Worm (Caenorhabditis elegans) whole organism, midembryonic: ENCODE data around the gene C23H3.5.

Source experiments
- T22C8.4 ChIP-seq: fragments of 200-800 bp; sonication (Bioruptor generic); IDR thresholded peaks from 2 replicates; pipeline ENCODE4 v1.3.6; 2022; ENCODE audit warnings: missing genetic modification characterization, missing compliant biosample characterization
- cog-1 ChIP-seq: sonication (generic microtip); optimal IDR thresholded peaks from 2 replicates; lab custom pipeline; 2016; ENCODE audit warnings: missing genetic modification characterization, missing compliant biosample characterization
- flt-1 ChIP-seq: fragments of 200-800 bp; sonication (Bioruptor generic); IDR thresholded peaks from 2 replicates; pipeline ENCODE4 v1.3.6; 2022; ENCODE audit warnings: missing genetic modification characterization, missing compliant biosample characterization
- klf-2 ChIP-seq: fragments of 200-800 bp; sonication (Bioruptor generic); conservative IDR thresholded peaks from 2 replicates; pipeline ENCODE4 v1.3.6; 2022; ENCODE audit warnings: missing genetic modification reagents, missing genetic modification characterization, missing compliant biosample characterization
- med-1 ChIP-seq: sonication (generic microtip); optimal IDR thresholded peaks from 2 replicates; lab custom pipeline; 2017; ENCODE audit warnings: missing genetic modification characterization, mild to moderate bottlenecking, missing compliant biosample characterization, antibody characterized with exemption, missing genetic modification reagents; ENCODE audit not compliant: insufficient read depth
- ref-1 ChIP-seq: fragments of 200-800 bp; sonication (Bioruptor generic); conservative IDR thresholded peaks from 2 replicates; pipeline ENCODE4 v1.3.6; 2022; ENCODE audit warnings: missing genetic modification reagents, missing genetic modification characterization, missing compliant biosample characterization
- tab-1 ChIP-seq: fragments of 200-800 bp; sonication (Bioruptor generic); IDR thresholded peaks from 2 replicates; pipeline ENCODE4 v1.3.6; 2022; ENCODE audit warnings: missing genetic modification characterization, missing compliant biosample characterization
- ztf-23 ChIP-seq: fragments of 200-800 bp; sonication (Bioruptor generic); IDR thresholded peaks from 2 replicates; pipeline ENCODE4 v1.3.6; 2022; ENCODE audit warnings: missing genetic modification reagents, missing genetic modification characterization, missing compliant biosample characterization
- ztf-29 ChIP-seq: fragments of 200-800 bp; sonication (Bioruptor generic); IDR thresholded peaks from 2 replicates; pipeline ENCODE4 v1.3.6; 2022; ENCODE audit warnings: missing genetic modification reagents, missing genetic modification characterization, missing compliant biosample characterization

Gene C23H3.5

DNA sequence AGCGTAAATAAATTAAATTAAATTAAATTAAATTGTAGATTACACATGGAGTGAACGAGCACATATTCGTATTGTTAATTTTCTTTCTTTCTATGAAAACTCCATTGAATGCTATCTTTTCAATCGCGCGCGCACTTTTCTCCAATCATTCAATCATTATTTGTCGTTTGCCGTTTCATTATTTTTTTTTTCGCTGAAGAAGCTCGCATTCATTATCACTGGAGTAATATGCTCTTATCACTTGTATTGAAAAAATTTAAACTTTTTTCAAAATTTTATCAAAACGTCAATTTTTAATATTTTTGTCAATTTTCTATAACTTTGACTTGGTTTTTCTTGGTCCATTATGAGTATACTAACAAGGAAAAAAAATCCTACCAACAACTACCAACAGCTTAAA, 18.1 kb downstream of the C23H3.5 start:
- TF ChIP-seq T22C8.4 (GFP tag; lab: Robert Waterston, UW) (no peak), tab-1 (GFP tag; lab: Robert Waterston, UW) (no peak), klf-2 (GFP tag; lab: Robert Waterston, UW) (no peak), ztf-29 (GFP tag; lab: Robert Waterston, UW) (no peak), ztf-23 (GFP tag; lab: Robert Waterston, UW) (no peak), med-1 (no peak), flt-1 (GFP tag; lab: Robert Waterston, UW) (no peak), ref-1 (GFP tag; lab: Robert Waterston, UW) (no peak)

DNA sequence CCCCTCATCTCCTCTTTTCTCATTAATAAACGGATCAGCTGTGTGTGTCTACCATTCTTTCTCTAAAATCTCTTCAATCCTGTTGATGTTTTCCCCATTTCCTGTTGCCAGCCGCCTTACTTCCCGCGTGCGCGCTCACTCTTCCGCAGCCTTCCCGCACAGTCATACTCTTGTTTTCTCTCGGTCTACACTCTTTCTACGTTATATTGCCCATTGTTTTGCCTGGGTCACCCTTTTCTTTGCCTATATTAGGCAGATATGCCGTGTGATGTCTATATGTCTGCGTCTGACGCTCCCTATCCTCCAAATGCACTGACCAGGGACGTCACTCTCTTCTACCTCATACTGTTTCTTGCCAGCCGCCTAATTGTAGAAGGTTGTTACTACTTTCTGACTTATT, 18.9 kb downstream of the C23H3.5 start:
- TF ChIP-seq T22C8.4 (GFP tag; lab: Robert Waterston, UW) (no peak), tab-1 (GFP tag; lab: Robert Waterston, UW) (no peak), klf-2 (GFP tag; lab: Robert Waterston, UW) (no peak), ref-1 (GFP tag; lab: Robert Waterston, UW) (no peak), flt-1 (GFP tag; lab: Robert Waterston, UW) (peak; percentile 62; the same call in 1 of the 2 replicates), cog-1 (tag; lab: Kevin White, UChicago) (peak; percentile 90), ztf-23 (GFP tag; lab: Robert Waterston, UW) (no peak), med-1 (no peak), ztf-29 (GFP tag; lab: Robert Waterston, UW) (no peak)

DNA sequence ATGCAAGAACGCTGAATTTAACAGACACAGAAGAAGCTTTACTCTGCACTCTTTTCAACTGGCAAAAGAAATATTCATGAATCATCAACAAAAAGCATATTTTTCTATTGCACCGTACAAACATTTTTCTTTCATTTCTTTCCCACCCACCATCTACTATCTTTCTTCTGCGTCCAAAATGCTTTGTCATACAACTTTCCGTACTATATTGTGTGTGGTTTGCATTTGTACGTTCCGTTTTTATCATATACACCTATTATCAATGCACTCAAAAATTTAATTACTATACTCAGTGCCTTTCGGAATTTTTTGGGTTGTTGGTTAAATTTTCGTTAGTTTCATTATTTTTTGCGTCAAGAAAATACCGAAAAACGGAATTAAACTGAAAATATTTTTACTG, 20.3 kb downstream of the C23H3.5 start:
- TF ChIP-seq med-1 (no peak), tab-1 (GFP tag; lab: Robert Waterston, UW) (no peak), flt-1 (GFP tag; lab: Robert Waterston, UW) (no peak), ztf-29 (GFP tag; lab: Robert Waterston, UW) (no peak), ztf-23 (GFP tag; lab: Robert Waterston, UW) (no peak), cog-1 (tag; lab: Kevin White, UChicago) (no peak), ref-1 (GFP tag; lab: Robert Waterston, UW) (no peak)

- TF ChIP-seq ztf-23 (GFP tag; lab: Robert Waterston, UW) (no peak), ztf-29 (GFP tag; lab: Robert Waterston, UW) (no peak)
Observed at ce11 chrII:68757-69156, 21.4 kb downstream of the C23H3.5 start.

DNA sequence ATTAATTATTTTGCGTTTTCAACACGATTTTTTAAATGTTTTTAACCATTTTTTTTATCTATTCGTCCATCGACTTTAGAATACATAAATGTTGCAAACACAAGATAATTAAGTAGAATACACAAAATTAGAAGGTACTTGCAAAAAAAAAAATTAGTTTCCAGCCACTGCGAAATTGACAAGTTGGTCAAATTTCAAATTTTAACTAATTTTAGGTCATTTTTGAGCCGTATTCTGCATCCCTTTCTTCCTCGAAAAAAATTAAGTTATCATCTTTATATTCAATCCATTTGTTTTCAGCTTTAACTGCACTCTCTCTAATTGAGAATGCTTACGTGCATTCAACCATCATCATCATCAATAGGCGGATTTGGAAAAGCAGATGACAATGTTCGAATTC, 22.0 kb downstream of the C23H3.5 start, which contains the start of gene egl-26:
Gene egl-26, plus strand, starts transcription at position 301 of the 400 bp plus-strand sequence.
- TF ChIP-seq med-1 = no peak
- TF ChIP-seq klf-2 (GFP tag; lab: Robert Waterston, UW) = no peak
- TF ChIP-seq cog-1 (tag; lab: Kevin White, UChicago) = no peak
- TF ChIP-seq T22C8.4 (GFP tag; lab: Robert Waterston, UW) = no peak
- no peak for TF ChIP-seq tab-1 (GFP tag; lab: Robert Waterston, UW)
- TF ChIP-seq ztf-29 (GFP tag; lab: Robert Waterston, UW) = no peak
- TF ChIP-seq ref-1 (GFP tag; lab: Robert Waterston, UW) = no peak
- no peak for TF ChIP-seq flt-1 (GFP tag; lab: Robert Waterston, UW)
- TF ChIP-seq ztf-23 (GFP tag; lab: Robert Waterston, UW) = no peak

DNA sequence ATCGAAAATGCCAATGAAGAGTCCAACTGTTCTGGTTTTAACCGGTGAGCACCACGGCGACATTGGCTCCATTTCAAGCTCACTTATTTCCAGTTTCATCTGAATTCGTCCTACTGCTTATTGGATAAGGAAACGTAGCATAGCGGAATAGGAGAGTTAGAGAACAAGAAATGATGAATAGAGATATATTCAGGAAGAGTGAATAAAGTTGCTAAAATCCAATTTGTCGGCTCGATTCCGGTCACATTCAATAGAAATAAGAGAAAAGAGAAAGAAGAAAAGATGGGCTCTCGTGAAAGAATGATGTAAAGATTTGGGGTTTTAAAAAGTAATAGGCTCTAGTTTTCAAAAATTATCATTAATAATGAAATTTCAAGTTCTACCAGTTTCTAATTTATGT, 25.9 kb downstream of the C23H3.5 start:
- TF ChIP-seq ztf-23 (GFP tag; lab: Robert Waterston, UW) (no peak), ref-1 (GFP tag; lab: Robert Waterston, UW) (no peak), T22C8.4 (GFP tag; lab: Robert Waterston, UW) (no peak), med-1 (no peak), ztf-29 (GFP tag; lab: Robert Waterston, UW) (no peak), klf-2 (GFP tag; lab: Robert Waterston, UW) (no peak), flt-1 (GFP tag; lab: Robert Waterston, UW) (no peak), cog-1 (tag; lab: Kevin White, UChicago) (no peak), tab-1 (GFP tag; lab: Robert Waterston, UW) (no peak)

ce11 chrII:73892-74291, 26.5 kb downstream of the C23H3.5 start:
- TF ChIP-seq tab-1 (GFP tag; lab: Robert Waterston, UW) (no peak), med-1 (no peak), flt-1 (GFP tag; lab: Robert Waterston, UW) (no peak), cog-1 (tag; lab: Kevin White, UChicago) (no peak), ref-1 (GFP tag; lab: Robert Waterston, UW) (no peak), klf-2 (GFP tag; lab: Robert Waterston, UW) (no peak), ztf-23 (GFP tag; lab: Robert Waterston, UW) (no peak), ztf-29 (GFP tag; lab: Robert Waterston, UW) (no peak), T22C8.4 (GFP tag; lab: Robert Waterston, UW) (no peak)

- no peak for TF ChIP-seq ztf-29 (GFP tag; lab: Robert Waterston, UW)
- TF ChIP-seq ref-1 (GFP tag; lab: Robert Waterston, UW) = no peak
- TF ChIP-seq tab-1 (GFP tag; lab: Robert Waterston, UW) = no peak
- no peak for TF ChIP-seq klf-2 (GFP tag; lab: Robert Waterston, UW)
- no peak for TF ChIP-seq cog-1 (tag; lab: Kevin White, UChicago)
- no peak for TF ChIP-seq ztf-23 (GFP tag; lab: Robert Waterston, UW)
- no peak for TF ChIP-seq med-1
- TF ChIP-seq T22C8.4 (GFP tag; lab: Robert Waterston, UW) = no peak
- TF ChIP-seq flt-1 (GFP tag; lab: Robert Waterston, UW) = no peak
Observed at ce11 chrII:75831-76230, 28.5 kb downstream of the C23H3.5 start.

ce11 chrII:76662-77061, 29.3 kb downstream of the C23H3.5 start:
- TF ChIP-seq ref-1 (GFP tag; lab: Robert Waterston, UW) (no peak), cog-1 (tag; lab: Kevin White, UChicago) (no peak), tab-1 (GFP tag; lab: Robert Waterston, UW) (no peak), klf-2 (GFP tag; lab: Robert Waterston, UW) (no peak), flt-1 (GFP tag; lab: Robert Waterston, UW) (no peak), ztf-29 (GFP tag; lab: Robert Waterston, UW) (no peak), T22C8.4 (GFP tag; lab: Robert Waterston, UW) (no peak), med-1 (no peak), ztf-23 (GFP tag; lab: Robert Waterston, UW) (no peak)
